Worm (Caenorhabditis elegans): ENCODE measurements around the gene unc-104.

ce11 chrII:6979646-6980045 lies 15.1 kb upstream of the unc-104 start, which contains the start of gene C15F1.2:
- TF ChIP-seq K11D2.4 (GFP tag; IDR thresholded peaks at IDR 0.05) (no peak), mes-4 (tag; optimal IDR thresholded peaks at IDR 0.05) (no peak), bed-1 (GFP tag; IDR thresholded peaks at IDR 0.05) (no peak), zim-3 (tag; optimal IDR thresholded peaks at IDR 0.05) (no peak), dox-1 (GFP tag; IDR thresholded peaks at IDR 0.05) (no peak), dpl-1 (GFP tag; optimal IDR thresholded peaks at IDR 0.05) (no peak), fkh-3 (tag; optimal IDR thresholded peaks at IDR 0.05) (no peak), egrh-3 (GFP tag; IDR thresholded peaks at IDR 0.05) (no peak)
